Worm (Caenorhabditis elegans) whole organism, mixed stage, embryonic: ENCODE data around the gene fbxa-141.
"Not testable (repeated sequence)": the region's sequence is repeated elsewhere in the genome, so short reads cannot be mapped to it uniquely, and the experiment has no call there.

Experiments used
- M03D4.4 ChIP-seq: sonication (generic microtip); optimal IDR thresholded peaks from 2 replicates; lab custom pipeline; 2017; ENCODE audit warnings: mild to moderate bottlenecking, missing genetic modification characterization, missing compliant biosample characterization
- bed-3 ChIP-seq: fragments of 200-800 bp; sonication (Bioruptor generic); optimal IDR thresholded peaks from 3 replicates; lab custom pipeline; 2018; ENCODE audit warnings: mild to moderate bottlenecking, missing genetic modification characterization, moderate library complexity, missing compliant biosample characterization
- blmp-1 ChIP-seq: fragments of 150-350 bp; optimal IDR thresholded peaks from 2 replicates; lab custom pipeline; 2014; ENCODE audit warnings: missing biosample characterization, missing genetic modification characterization
- ceh-39 ChIP-seq: fragments of 150-350 bp; optimal IDR thresholded peaks from 2 replicates; lab custom pipeline; 2014; ENCODE audit warnings: missing biosample characterization, missing genetic modification characterization
- ceh-43 ChIP-seq: fragments of 200-800 bp; sonication (Bioruptor generic); optimal IDR thresholded peaks from 2 replicates; lab custom pipeline; 2018; ENCODE audit warnings: mild to moderate bottlenecking, missing genetic modification characterization, moderate library complexity, missing compliant biosample characterization
- ceh-83 ChIP-seq: fragments of 200-800 bp; sonication (Bioruptor generic); optimal IDR thresholded peaks from 2 replicates; lab custom pipeline; 2018; ENCODE audit warnings: mild to moderate bottlenecking, missing genetic modification characterization, missing compliant biosample characterization
- ces-1 ChIP-seq: fragments of 150-350 bp; optimal IDR thresholded peaks from 2 replicates; lab custom pipeline; 2014; ENCODE audit warnings: missing biosample characterization, missing genetic modification reagents, missing genetic modification characterization
- cnd-1 ChIP-seq: fragments of 200-800 bp; sonication (Bioruptor generic); optimal IDR thresholded peaks from 2 replicates; lab custom pipeline; 2018; ENCODE audit warnings: mild to moderate bottlenecking, missing genetic modification characterization, missing compliant biosample characterization
- drap-1 ChIP-seq: fragments of 200-800 bp; sonication (Bioruptor generic); optimal IDR thresholded peaks from 3 replicates; lab custom pipeline; 2018; ENCODE audit warnings: mild to moderate bottlenecking, missing genetic modification characterization, missing compliant biosample characterization
- elt-1 ChIP-seq: sonication (generic microtip); optimal IDR thresholded peaks from 2 replicates; lab custom pipeline; 2017; ENCODE audit warnings: missing genetic modification characterization, mild to moderate bottlenecking, missing compliant biosample characterization, antibody characterized with exemption, moderate library complexity, borderline replicate concordance; ENCODE audit not compliant: insufficient read depth
- elt-3 ChIP-seq: fragments of 150-350 bp; optimal IDR thresholded peaks from 2 replicates; lab custom pipeline; 2014; ENCODE audit warnings: missing biosample characterization, missing genetic modification characterization
- flh-1 ChIP-seq: fragments of 200-800 bp; sonication (Bioruptor generic); optimal IDR thresholded peaks from 2 replicates; lab custom pipeline; 2018; ENCODE audit warnings: mild to moderate bottlenecking, missing genetic modification characterization, moderate library complexity, missing compliant biosample characterization
- ham-2 ChIP-seq: fragments of 200-800 bp; sonication (Bioruptor generic); optimal IDR thresholded peaks from 2 replicates; lab custom pipeline; 2018; ENCODE audit warnings: mild to moderate bottlenecking, missing genetic modification characterization, missing compliant biosample characterization
- hlh-1 ChIP-seq: fragments of 150-350 bp; optimal IDR thresholded peaks from 2 replicates; lab custom pipeline; 2014; ENCODE audit warnings: missing biosample characterization, missing genetic modification reagents, missing genetic modification characterization
- lin-13 ChIP-seq: fragments of 150-350 bp; optimal IDR thresholded peaks from 2 replicates; lab custom pipeline; 2014; ENCODE audit warnings: missing biosample characterization, missing genetic modification characterization
- lin-32 ChIP-seq: fragments of 200-800 bp; sonication (Bioruptor generic); optimal IDR thresholded peaks from 2 replicates; lab custom pipeline; 2018; ENCODE audit warnings: mild to moderate bottlenecking, missing genetic modification characterization, missing compliant biosample characterization
- lsy-2 ChIP-seq: fragments of 150-350 bp; optimal IDR thresholded peaks from 2 replicates; lab custom pipeline; 2014; ENCODE audit warnings: missing biosample characterization, missing genetic modification characterization
- mab-5 ChIP-seq: fragments of 150-350 bp; optimal IDR thresholded peaks from 2 replicates; lab custom pipeline; 2014; ENCODE audit warnings: missing biosample characterization, missing genetic modification characterization
- mep-1 ChIP-seq: fragments of 150-350 bp; optimal IDR thresholded peaks from 2 replicates; lab custom pipeline; 2017; ENCODE audit warnings: missing biosample characterization, missing genetic modification reagents, missing genetic modification characterization, inconsistent platforms
- mls-2 ChIP-seq: sonication (generic microtip); optimal IDR thresholded peaks from 2 replicates; lab custom pipeline; 2016; ENCODE audit warnings: mild to moderate bottlenecking, missing genetic modification characterization, moderate library complexity, missing compliant biosample characterization
- nhr-12 ChIP-seq: fragments of 150-350 bp; optimal IDR thresholded peaks from 2 replicates; lab custom pipeline; 2014; ENCODE audit warnings: missing biosample characterization, missing genetic modification characterization
- nhr-2 ChIP-seq: fragments of 150-350 bp; optimal IDR thresholded peaks from 2 replicates; lab custom pipeline; 2014; ENCODE audit warnings: missing biosample characterization, missing genetic modification characterization
- nhr-237 ChIP-seq: fragments of 150-350 bp; optimal IDR thresholded peaks from 2 replicates; lab custom pipeline; 2014; ENCODE audit warnings: missing biosample characterization, missing genetic modification characterization
- nhr-28 ChIP-seq: fragments of 150-350 bp; optimal IDR thresholded peaks from 2 replicates; lab custom pipeline; 2014; ENCODE audit warnings: missing biosample characterization, missing genetic modification characterization
- nhr-76 ChIP-seq: sonication (generic microtip); optimal IDR thresholded peaks from 2 replicates; lab custom pipeline; 2017; ENCODE audit warnings: missing biosample characterization, missing genetic modification characterization
- pha-4 ChIP-seq: fragments of 150-350 bp; optimal IDR thresholded peaks from 2 replicates; lab custom pipeline; 2018; ENCODE audit warnings: missing biosample characterization, missing genetic modification reagents, missing genetic modification characterization
- sem-2 ChIP-seq: fragments of 200-800 bp; sonication (Bioruptor generic); optimal IDR thresholded peaks from 2 replicates; lab custom pipeline; 2018; ENCODE audit warnings: mild to moderate bottlenecking, missing genetic modification characterization, missing compliant biosample characterization
- snpc-4 ChIP-seq: fragments of 150-350 bp; optimal IDR thresholded peaks from 2 replicates; lab custom pipeline; 2014; ENCODE audit warnings: missing biosample characterization, missing genetic modification characterization
- sptf-1 ChIP-seq: sonication (generic microtip); optimal IDR thresholded peaks from 2 replicates; lab custom pipeline; 2017; ENCODE audit warnings: mild to moderate bottlenecking, missing genetic modification characterization, moderate library complexity, missing compliant biosample characterization
- tbx-8 ChIP-seq: fragments of 200-800 bp; sonication (Bioruptor generic); optimal IDR thresholded peaks from 2 replicates; lab custom pipeline; 2018; ENCODE audit warnings: mild to moderate bottlenecking, missing genetic modification characterization, moderate library complexity, missing compliant biosample characterization
- unc-120 ChIP-seq: sonication (generic microtip); optimal IDR thresholded peaks from 2 replicates; lab custom pipeline; 2017; ENCODE audit warnings: missing genetic modification characterization, missing compliant biosample characterization; ENCODE audit not compliant: poor library complexity, severe bottlenecking
- unc-39 ChIP-seq: fragments of 150-350 bp; optimal IDR thresholded peaks from 2 replicates; lab custom pipeline; 2014; ENCODE audit warnings: missing biosample characterization, missing genetic modification characterization
- unc-62 ChIP-seq: fragments of 150-350 bp; optimal IDR thresholded peaks from 2 replicates; lab custom pipeline; 2014; ENCODE audit warnings: missing biosample characterization, missing genetic modification reagents, missing genetic modification characterization
- zip-8 ChIP-seq: fragments of 150-350 bp; optimal IDR thresholded peaks from 2 replicates; lab custom pipeline; 2014; ENCODE audit warnings: missing biosample characterization, missing genetic modification characterization
- ztf-11 ChIP-seq: fragments of 150-350 bp; optimal IDR thresholded peaks from 2 replicates; lab custom pipeline; 2014; ENCODE audit warnings: missing biosample characterization, missing genetic modification characterization

fbxa-141 gene

DNA sequence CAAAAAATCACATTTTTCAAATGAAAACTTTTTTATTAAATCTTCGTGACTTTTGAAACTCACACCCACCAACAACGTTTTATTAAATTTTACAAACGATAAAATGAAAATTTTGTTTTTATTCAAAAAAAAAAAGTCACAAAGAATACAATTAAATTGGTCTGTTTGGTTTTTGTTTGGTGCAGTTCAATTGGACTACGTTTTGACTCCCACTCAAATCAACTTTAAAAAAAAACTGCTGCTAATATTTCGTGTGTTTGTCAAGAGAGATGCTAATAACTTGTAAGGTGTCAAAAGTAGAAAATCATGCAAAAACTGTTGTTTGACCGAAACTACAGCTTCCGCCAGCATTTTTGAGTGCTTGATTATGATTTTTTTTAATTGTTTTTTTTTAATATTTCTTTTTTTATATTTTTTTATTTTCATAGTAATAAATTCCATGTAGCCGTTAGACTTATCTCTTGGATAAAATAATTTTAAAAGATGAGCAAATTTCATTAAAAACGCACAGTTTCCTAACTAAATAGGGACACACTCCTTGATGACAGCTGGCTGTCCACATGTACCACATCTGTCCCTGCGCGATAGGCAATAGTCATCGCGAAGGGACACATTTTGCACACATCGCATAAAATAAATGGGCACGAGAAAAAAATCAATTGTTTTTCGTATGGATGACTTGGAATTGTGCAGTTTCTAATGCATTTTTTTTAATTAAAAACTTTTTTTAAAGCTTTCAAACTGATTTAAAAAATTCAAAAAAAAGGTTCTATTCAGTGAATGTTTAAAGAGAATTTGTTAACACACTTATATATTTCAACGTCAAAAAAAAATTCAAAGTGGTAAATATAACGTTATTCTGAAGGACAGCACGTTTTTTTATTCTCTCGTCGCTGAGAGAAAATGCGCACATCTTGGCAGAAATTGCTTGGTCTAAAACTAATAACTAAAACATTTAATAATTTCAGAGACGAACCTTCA is 12.9 kb upstream of the fbxa-141 start:
- TF ChIP-seq unc-62 (GFP tag; lab: Kevin White, UChicago): peak; percentile 94
- peak; percentile 68 for TF ChIP-seq lin-32
- peak; percentile 96 for TF ChIP-seq drap-1
- TF ChIP-seq cnd-1 (tag; lab: Kevin White, UChicago): peak; percentile 87
- TF ChIP-seq nhr-2 (tag; lab: Kevin White, UChicago): peak; percentile 75
- peak; percentile 62 for TF ChIP-seq ceh-43 (GFP tag; lab: Kevin White, UChicago)
- TF ChIP-seq elt-3 (tag; lab: Kevin White, UChicago): peak; percentile 89
- TF ChIP-seq mep-1 (tag; lab: Kevin White, UChicago): peak; percentile 98
- no peak for TF ChIP-seq snpc-4 (tag; lab: Kevin White, UChicago)
- peak; percentile 94 for TF ChIP-seq lin-13 (tag; lab: Kevin White, UChicago)
- peak; percentile 39 for TF ChIP-seq tbx-8 (GFP tag; lab: Kevin White, UChicago)
- TF ChIP-seq sptf-1 (tag; lab: Kevin White, UChicago): peak; percentile 88
- TF ChIP-seq lsy-2: peak; percentile 91
- TF ChIP-seq flh-1 (GFP tag; lab: Kevin White, UChicago): no peak
- TF ChIP-seq ceh-83 (GFP tag; lab: Kevin White, UChicago): peak; percentile 69
- peak; percentile 100 for TF ChIP-seq nhr-237 (tag; lab: Kevin White, UChicago)
- TF ChIP-seq ztf-11 (tag; lab: Kevin White, UChicago): peak; percentile 96
- TF ChIP-seq nhr-28 (tag; lab: Kevin White, UChicago): peak; percentile 11
- TF ChIP-seq nhr-76: peak; percentile 28
- peak; percentile 99 for TF ChIP-seq ces-1 (GFP tag; lab: Kevin White, UChicago)
- TF ChIP-seq hlh-1 (tag; lab: Kevin White, UChicago): peak; percentile 83
- TF ChIP-seq bed-3 (GFP tag; lab: Kevin White, UChicago): no peak
- TF ChIP-seq sem-2: no peak
- peak; percentile 90 for TF ChIP-seq mab-5
- no peak for TF ChIP-seq zip-8 (tag; lab: Kevin White, UChicago)
- TF ChIP-seq pha-4: peak; percentile 99
- TF ChIP-seq unc-120 (tag; lab: Kevin White, UChicago): peak; percentile 93
- peak; percentile 97 for TF ChIP-seq ceh-39
- TF ChIP-seq elt-1 (tag; lab: Kevin White, UChicago): peak; percentile 74
- peak; percentile 97 for TF ChIP-seq nhr-12 (tag; lab: Kevin White, UChicago)
- TF ChIP-seq blmp-1 (tag; lab: Kevin White, UChicago): peak; percentile 24
- peak; percentile 68 for TF ChIP-seq M03D4.4 (tag; lab: Kevin White, UChicago)
- TF ChIP-seq ham-2 (GFP tag; lab: Kevin White, UChicago): peak; percentile 8
- peak; percentile 62 for TF ChIP-seq mls-2 (tag; lab: Kevin White, UChicago)
- TF ChIP-seq unc-39 (tag; lab: Kevin White, UChicago): peak; percentile 80

DNA sequence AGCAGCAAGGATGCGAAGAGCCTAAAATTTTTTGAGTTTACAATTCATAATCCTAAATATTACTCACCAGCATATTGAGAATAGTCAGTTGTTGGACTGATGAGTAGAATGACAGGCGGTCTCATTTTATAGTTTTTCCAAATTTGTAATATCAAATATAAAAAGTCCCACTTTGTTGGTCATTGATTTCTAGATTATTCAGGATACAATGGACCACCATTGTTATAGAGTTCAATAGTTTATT is 12.3 kb upstream of the fbxa-141 start, which contains the start of gene nspc-17:
Gene nspc-17, minus strand, starts transcription at position 101 of the 244 bp plus-strand sequence.
- not testable (repeated sequence) for TF ChIP-seq nhr-237 (tag; lab: Kevin White, UChicago); snpc-4 (tag; lab: Kevin White, UChicago); sem-2

DNA sequence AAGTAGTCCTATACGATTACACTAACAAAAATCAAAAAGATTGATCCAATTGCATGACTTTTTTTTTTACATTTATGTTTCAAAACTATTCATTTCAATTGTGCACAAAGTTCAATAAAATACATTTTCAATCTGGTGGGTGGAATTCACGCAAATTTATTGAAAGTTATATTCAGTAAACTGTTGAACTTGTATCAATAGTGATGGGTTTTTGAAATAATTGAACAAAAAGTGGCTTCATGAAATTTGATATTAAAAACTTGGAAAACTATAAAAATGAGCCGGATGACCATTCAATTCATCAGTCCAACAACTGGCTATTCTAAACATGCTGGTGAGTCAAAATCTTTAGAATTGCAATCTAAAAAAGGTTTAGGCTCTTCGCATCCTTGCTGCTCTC is 10.6 kb upstream of the fbxa-141 start, which contains the start of gene nspc-16:
Gene nspc-16, plus strand, starts transcription at position 301 of the 400 bp plus-strand sequence.
- TF ChIP-seq ceh-39: no peak
- TF ChIP-seq hlh-1 (tag; lab: Kevin White, UChicago): no peak
- TF ChIP-seq blmp-1 (tag; lab: Kevin White, UChicago): no peak
- TF ChIP-seq snpc-4 (tag; lab: Kevin White, UChicago): no peak
- TF ChIP-seq drap-1: no peak
- TF ChIP-seq elt-1 (tag; lab: Kevin White, UChicago): no peak
- no peak for TF ChIP-seq zip-8 (tag; lab: Kevin White, UChicago)
- TF ChIP-seq lin-32: no peak
